Fruit fly (Drosophila melanogaster): ENCODE results near the gene eff.

Gene eff

DNA sequence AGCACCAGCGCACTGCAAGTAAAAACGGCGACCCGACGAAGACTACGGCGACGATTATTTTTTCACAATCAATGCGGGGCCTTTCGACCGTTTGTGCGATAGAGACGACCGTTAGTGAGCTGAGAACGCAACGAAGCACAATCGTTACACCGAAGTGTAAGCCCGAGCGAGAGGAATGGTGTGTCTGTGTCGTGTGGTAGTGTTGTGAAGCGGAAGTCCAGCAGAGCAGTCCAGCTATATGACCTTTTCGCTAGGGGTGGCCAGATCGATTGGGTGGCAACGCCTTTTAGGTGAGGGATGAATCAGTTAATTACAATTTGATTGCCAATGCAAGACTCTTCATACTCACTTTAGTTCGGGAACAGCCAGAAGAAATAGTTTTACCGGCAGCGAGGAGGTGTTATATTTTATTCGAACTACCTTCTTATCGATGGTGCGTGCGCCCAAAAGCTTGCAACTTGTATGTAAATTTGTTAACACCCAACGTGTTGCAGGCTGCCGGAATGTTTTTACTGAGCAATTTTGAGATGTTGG lies 394 bp downstream of the eff start (continued):
- TF ChIP-seq dac (GFP tag; optimal IDR thresholded peaks at IDR 0.05) (peak; percentile 11), Met (GFP tag; optimal IDR thresholded peaks at IDR 0.05) (peak; percentile 50), spab (GFP tag; optimal IDR thresholded peaks at IDR 0.05) (peak; percentile 14), Sox15 (GFP tag; optimal IDR thresholded peaks at IDR 0.05) (no peak), Smox (GFP tag; optimal IDR thresholded peaks at IDR 0.05) (peak; percentile 34), Gug (GFP tag; IDR thresholded peaks at IDR 0.05) (no peak), CG16779 (tag; optimal IDR thresholded peaks at IDR 0.05) (peak; percentile 28), vri (GFP tag; optimal IDR thresholded peaks at IDR 0.05) (peak; percentile 68), CG8319 (GFP tag; optimal IDR thresholded peaks at IDR 0.05) (peak; percentile 17), CG10669 (GFP tag; optimal IDR thresholded peaks at IDR 0.05) (no peak), salr (GFP tag; optimal IDR thresholded peaks at IDR 0.05) (peak in 1 of 2 experiments; percentile 43), CG6276 (GFP tag; optimal IDR thresholded peaks at IDR 0.05) (no peak), ss (GFP tag; optimal IDR thresholded peaks at IDR 0.05) (peak; percentile 55 to 63), net (GFP tag; optimal IDR thresholded peaks at IDR 0.05) (peak; percentile 42), Sox14 (GFP tag; optimal IDR thresholded peaks at IDR 0.05) (peak; percentile 73), CG9139 (GFP tag; optimal IDR thresholded peaks at IDR 0.05) (peak; percentile 65), CG7368 (GFP tag; optimal IDR thresholded peaks at IDR 0.05) (peak; percentile 51), lz (GFP tag; optimal IDR thresholded peaks at IDR 0.05) (peak; percentile 62), Eip78C (GFP tag) (peak; percentile 77), CG6854 (GFP tag; optimal IDR thresholded peaks at IDR 0.05) (peak; percentile 66), Eip75B (GFP tag; optimal IDR thresholded peaks at IDR 0.05) (peak; percentile 57), CG10631 (GFP tag; optimal IDR thresholded peaks at IDR 0.05) (peak; percentile 56), CG8632 (GFP tag; optimal IDR thresholded peaks at IDR 0.05) (no peak), Blimp-1 (GFP tag; optimal IDR thresholded peaks at IDR 0.05) (no peak), acj6 (GFP tag; optimal IDR thresholded peaks at IDR 0.05) (peak; percentile 32), Ets21C (GFP tag; optimal IDR thresholded peaks at IDR 0.05) (no peak), fd85E (GFP tag; optimal IDR thresholded peaks at IDR 0.05) (peak; percentile 19), eg (GFP tag; IDR thresholded peaks at IDR 0.05) (peak; percentile 62), CG3919 (GFP tag; optimal IDR thresholded peaks at IDR 0.05) (peak; percentile 58), svp (GFP tag) (peak; percentile 88), OdsH (GFP tag; optimal IDR thresholded peaks at IDR 0.05) (peak; percentile 38), cyc (GFP tag; optimal IDR thresholded peaks at IDR 0.05) (peak; percentile 63), Hr4 (GFP tag; optimal IDR thresholded peaks at IDR 0.05) (peak; percentile 45), esn (GFP tag; optimal IDR thresholded peaks at IDR 0.05) (peak; percentile 38), CG11294 (GFP tag; IDR thresholded peaks at IDR 0.05) (no peak), CG15336 (GFP tag; IDR thresholded peaks at IDR 0.05) (peak; percentile 33; the same call in 1 of the 2 replicates)

DNA sequence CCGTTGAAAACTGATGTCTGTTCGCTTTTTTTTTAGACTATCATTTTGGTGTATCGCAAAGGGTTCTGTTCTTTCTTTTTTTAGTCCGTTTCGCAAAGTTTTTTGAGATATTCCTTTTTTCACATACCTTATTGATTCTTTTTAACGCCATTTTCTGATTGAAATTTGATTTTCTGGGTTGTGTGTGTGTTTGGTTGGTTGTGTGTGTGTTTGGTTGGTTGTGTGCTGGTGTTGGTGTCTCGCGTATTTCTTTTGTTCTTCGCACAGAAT lies 931 bp downstream of the eff start:
- no peak for TF ChIP-seq Met (GFP tag; optimal IDR thresholded peaks at IDR 0.05)
- no peak for TF ChIP-seq esn (GFP tag; optimal IDR thresholded peaks at IDR 0.05)
- TF ChIP-seq Blimp-1 (GFP tag; optimal IDR thresholded peaks at IDR 0.05), result no peak
- no peak for TF ChIP-seq CG8632 (GFP tag; optimal IDR thresholded peaks at IDR 0.05)
- no peak for TF ChIP-seq lz (GFP tag; optimal IDR thresholded peaks at IDR 0.05)
- TF ChIP-seq CG7368 (GFP tag; optimal IDR thresholded peaks at IDR 0.05), result no peak
- TF ChIP-seq CG6808 (GFP tag; optimal IDR thresholded peaks at IDR 0.05), result no peak
- TF ChIP-seq Ets96B (tag; optimal IDR thresholded peaks at IDR 0.05), result no peak
- no peak for TF ChIP-seq CG11902 (GFP tag; optimal IDR thresholded peaks at IDR 0.05)
- no peak for TF ChIP-seq Hr4 (GFP tag; optimal IDR thresholded peaks at IDR 0.05)
- no peak for TF ChIP-seq dsx (GFP tag; optimal IDR thresholded peaks at IDR 0.05; ENCODE audit: poor library complexity, severe bottlenecking)
